Worm (Caenorhabditis elegans): Measurements from ENCODE around the gene K10D6.4.

- TF ChIP-seq fkh-10 (GFP tag; optimal IDR thresholded peaks at IDR 0.05) (no peak), pqm-1 (tag; optimal IDR thresholded peaks at IDR 0.05) (no peak), nhr-12 (tag; optimal IDR thresholded peaks at IDR 0.05) (no peak)
These were observed 49.0 kb downstream of the K10D6.4 start, which contains the start of gene T19B10.12 for ce11 chrV:11250735-11251134.

All from whole organism, L1 larva.